Fruit fly (Drosophila melanogaster): Measurements from ENCODE around the gene CG32832.

dm6 chr2L:16859103-16859502 is 20.0 kb downstream of the CG32832 start:
- TF ChIP-seq insv (optimal IDR thresholded peaks at IDR 0.05) (no peak), h (optimal IDR thresholded peaks at IDR 0.05) (no peak), psq (optimal IDR thresholded peaks at IDR 0.05) (no peak), Myc (optimal IDR thresholded peaks at IDR 0.05) (no peak), Sin3A (optimal IDR thresholded peaks at IDR 0.05) (no peak)

Data from Kc167 (cell line).